Worm (Caenorhabditis elegans) whole organism, L4 larva: Measurements from ENCODE around the gene fzr-1.

Source experiments
- nhr-28 ChIP-seq: fragments of 150-350 bp; optimal IDR thresholded peaks from 2 replicates; lab custom pipeline; 2014; ENCODE audit warnings: missing biosample characterization, missing genetic modification characterization
- snpc-4 ChIP-seq: fragments of 150-350 bp; optimal IDR thresholded peaks from 2 replicates; lab custom pipeline; 2014; ENCODE audit warnings: missing biosample characterization, missing genetic modification characterization

- no peak for TF ChIP-seq snpc-4
- TF ChIP-seq nhr-28 (tag; lab: Kevin White, UChicago): no peak
These were observed 27.0 kb downstream of the fzr-1 start, which contains the start of gene hal-3 for ce11 chrII:9617039-9617901.
